Fruit fly (Drosophila melanogaster) whole organism, adult: ENCODE results near the gene CG13252.
A peak's percentile ranks its signal among the peaks of the same experiment; 100 is the strongest.

Experiments used
- CG11617 ChIP-seq: fragments of 200-800 bp; sonication (Bioruptor generic); optimal IDR thresholded peaks from 2 replicates; lab custom pipeline; 2017; ENCODE audit warnings: mild to moderate bottlenecking, missing biosample characterization, missing genetic modification reagents, missing genetic modification characterization
- CG12768 ChIP-seq: fragments of 200-800 bp; sonication (Bioruptor generic); optimal IDR thresholded peaks from 2 replicates; lab custom pipeline; 2017; ENCODE audit warnings: missing biosample characterization, missing genetic modification characterization, mild to moderate bottlenecking, moderate library complexity, missing genetic modification reagents
- CG14711 ChIP-seq: fragments of 200-800 bp; sonication (Bioruptor generic); optimal IDR thresholded peaks from 2 replicates; lab custom pipeline; 2018; ENCODE audit warnings: missing biosample characterization, mild to moderate bottlenecking, missing genetic modification characterization, moderate library complexity
- CG1620 ChIP-seq: fragments of 200-800 bp; sonication (Bioruptor generic); optimal IDR thresholded peaks from 2 replicates; lab custom pipeline; 2016; ENCODE audit warnings: missing biosample characterization, missing genetic modification characterization
- CG33017 ChIP-seq: fragments of 200-800 bp; sonication (Bioruptor generic); optimal IDR thresholded peaks from 2 replicates; lab custom pipeline; 2018; ENCODE audit warnings: missing biosample characterization, mild to moderate bottlenecking, missing genetic modification characterization, moderate library complexity
- CG5204 ChIP-seq: fragments of 200-800 bp; sonication (Bioruptor generic); optimal IDR thresholded peaks from 2 replicates; lab custom pipeline; 2016; ENCODE audit warnings: missing biosample characterization, missing genetic modification characterization
- CG7045 ChIP-seq: fragments of 200-800 bp; sonication (Bioruptor generic); optimal IDR thresholded peaks from 2 replicates; lab custom pipeline; 2017; ENCODE audit warnings: missing biosample characterization, mild to moderate bottlenecking, missing genetic modification characterization
- CG7101 ChIP-seq: fragments of 200-800 bp; sonication (Bioruptor generic); optimal IDR thresholded peaks from 2 replicates; lab custom pipeline; 2018; ENCODE audit warnings: missing biosample characterization, mild to moderate bottlenecking, missing genetic modification characterization, moderate library complexity
- Clk ChIP-seq: fragments of 200-800 bp; sonication (Bioruptor generic); optimal IDR thresholded peaks from 2 replicates; lab custom pipeline; 2017; ENCODE audit warnings: missing biosample characterization, missing genetic modification characterization
- Crg-1 ChIP-seq: fragments of 200-800 bp; sonication (Bioruptor generic); optimal IDR thresholded peaks from 2 replicates; lab custom pipeline; 2016; ENCODE audit warnings: missing biosample characterization, missing genetic modification characterization
- Hr96 ChIP-seq: fragments of 200-800 bp; sonication (Bioruptor generic); optimal IDR thresholded peaks from 2 replicates; lab custom pipeline; 2016; ENCODE audit warnings: missing biosample characterization, missing genetic modification characterization
- Mnt ChIP-seq: fragments of 200-800 bp; sonication (Bioruptor generic); optimal IDR thresholded peaks from 2 replicates; lab custom pipeline; 2016; ENCODE audit warnings: missing biosample characterization, mild to moderate bottlenecking, missing genetic modification characterization
- bab1 ChIP-seq: fragments of 200-800 bp; sonication (Bioruptor generic); optimal IDR thresholded peaks from 3 replicates; lab custom pipeline; 2019; ENCODE audit warnings: missing biosample characterization, mild to moderate bottlenecking, missing genetic modification characterization, moderate library complexity
- cic ChIP-seq: fragments of 200-800 bp; sonication (Bioruptor generic); optimal IDR thresholded peaks from 2 replicates; lab custom pipeline; 2017; ENCODE audit warnings: missing biosample characterization, mild to moderate bottlenecking, missing genetic modification characterization, moderate library complexity
- cnc ChIP-seq, 2 experiments: fragments of >200 bp; optimal IDR thresholded peaks; 2 replicates each; lab custom pipeline; 2017
- kay ChIP-seq: fragments of 200-800 bp; sonication (Bioruptor generic); peaks from one replicate; lab custom pipeline; 2016; ENCODE audit warnings: missing biosample characterization, missing genetic modification characterization, borderline replicate concordance
- ovo ChIP-seq: fragments of 200-800 bp; sonication (Bioruptor generic); optimal IDR thresholded peaks from 2 replicates; lab custom pipeline; 2016; ENCODE audit warnings: missing biosample characterization, missing genetic modification characterization
- pad ChIP-seq: fragments of 200-800 bp; sonication (Bioruptor generic); optimal IDR thresholded peaks from 3 replicates; lab custom pipeline; 2017; ENCODE audit warnings: missing biosample characterization, missing genetic modification characterization, mild to moderate bottlenecking, moderate library complexity, missing genetic modification reagents
- tj ChIP-seq: fragments of 200-800 bp; sonication (Bioruptor generic); optimal IDR thresholded peaks from 3 replicates; lab custom pipeline; 2017; ENCODE audit warnings: missing biosample characterization, mild to moderate bottlenecking, missing genetic modification characterization, moderate library complexity
- toe ChIP-seq: fragments of 200-800 bp; sonication (Bioruptor generic); optimal IDR thresholded peaks from 2 replicates; lab custom pipeline; 2016; ENCODE audit warnings: missing biosample characterization, missing genetic modification characterization

CG13252 gene

dm6 chr3L:20747299-20747925 is 17.0 kb downstream of the CG13252 start:
- TF ChIP-seq Crg-1 (no peak), CG1620 (no peak), CG11617 (GFP tag; lab: Kevin White, UChicago) (no peak), CG12768 (GFP tag; lab: Kevin White, UChicago) (no peak), CG5204 (no peak), Mnt (GFP tag; lab: Kevin White, UChicago) (no peak)

- peak; percentile 91 for TF ChIP-seq tj (GFP tag; lab: Kevin White, UChicago)
- no peak for TF ChIP-seq toe (GFP tag; lab: Kevin White, UChicago)
Observed at dm6 chr3L:20748577-20748976, 18.2 kb downstream of the CG13252 start.

- TF ChIP-seq toe (GFP tag; lab: Kevin White, UChicago) (no peak), pad (GFP tag; lab: Kevin White, UChicago) (no peak), tj (GFP tag; lab: Kevin White, UChicago) (no peak), cnc (optimal IDR thresholded peaks at IDR 0.05; lab: Kevin White, UChicago) (no peak), Crg-1 (no peak), CG5204 (no peak), ovo (no peak), Clk (GFP tag; lab: Kevin White, UChicago) (no peak), CG1620 (no peak), CG14711 (tag; lab: Kevin White, UChicago) (no peak), cic (no peak), bab1 (no peak), Mnt (GFP tag; lab: Kevin White, UChicago) (no peak), kay (GFP tag; lab: Kevin White, UChicago) (no peak), CG11617 (GFP tag; lab: Kevin White, UChicago) (no peak)
Observed at dm6 chr3L:20750391-20750790, 20.0 kb downstream of the CG13252 start.

dm6 chr3L:20752964-20753363 is 22.6 kb downstream of the CG13252 start:
- TF ChIP-seq pad (GFP tag; lab: Kevin White, UChicago) (no peak), CG14711 (tag; lab: Kevin White, UChicago) (no peak), bab1 (no peak), CG11617 (GFP tag; lab: Kevin White, UChicago) (no peak), tj (GFP tag; lab: Kevin White, UChicago) (no peak), CG12768 (GFP tag; lab: Kevin White, UChicago) (no peak), ovo (no peak), Mnt (GFP tag; lab: Kevin White, UChicago) (no peak), cnc (optimal IDR thresholded peaks at IDR 0.05; lab: Kevin White, UChicago) (no peak), CG7101 (tag; lab: Kevin White, UChicago) (no peak), CG7045 (GFP tag; lab: Kevin White, UChicago) (no peak), Clk (GFP tag; lab: Kevin White, UChicago) (no peak), kay (GFP tag; lab: Kevin White, UChicago) (no peak), Crg-1 (no peak), Hr96 (no peak), toe (GFP tag; lab: Kevin White, UChicago) (no peak), CG1620 (no peak), CG5204 (no peak), CG33017 (tag; lab: Kevin White, UChicago) (no peak)

dm6 chr3L:20755585-20755984 is 25.2 kb downstream of the CG13252 start, which contains the start of gene CG33912:
Gene CG33912 (minus strand): TSS chr3L:20755685.
- TF ChIP-seq CG1620: no peak
- TF ChIP-seq CG7101 (tag; lab: Kevin White, UChicago): no peak
- no peak for TF ChIP-seq CG33017 (tag; lab: Kevin White, UChicago)
- no peak for TF ChIP-seq CG12768 (GFP tag; lab: Kevin White, UChicago)
- no peak for TF ChIP-seq Crg-1
- TF ChIP-seq CG7045 (GFP tag; lab: Kevin White, UChicago): no peak
- TF ChIP-seq ovo: no peak
- no peak for TF ChIP-seq bab1
- no peak for TF ChIP-seq cnc (optimal IDR thresholded peaks at IDR 0.05; lab: Kevin White, UChicago)
- TF ChIP-seq toe (GFP tag; lab: Kevin White, UChicago): no peak
- TF ChIP-seq kay (GFP tag; lab: Kevin White, UChicago): no peak
- TF ChIP-seq Clk (GFP tag; lab: Kevin White, UChicago): no peak
- TF ChIP-seq tj (GFP tag; lab: Kevin White, UChicago): no peak
- TF ChIP-seq pad (GFP tag; lab: Kevin White, UChicago): no peak
- TF ChIP-seq Hr96: no peak
- no peak for TF ChIP-seq CG5204
- no peak for TF ChIP-seq CG11617 (GFP tag; lab: Kevin White, UChicago)

dm6 chr3L:20758583-20758982 is 28.2 kb downstream of the CG13252 start, which contains the start of gene CG43251:
Gene CG43251 (plus strand): TSS chr3L:20758883.
- TF ChIP-seq cnc (optimal IDR thresholded peaks at IDR 0.05; lab: Kevin White, UChicago): no peak

dm6 chr3L:20761482-20761881 is 31.1 kb downstream of the CG13252 start:
- TF ChIP-seq CG11617 (GFP tag; lab: Kevin White, UChicago): no peak
- no peak for TF ChIP-seq CG5204
- no peak for TF ChIP-seq CG1620
- TF ChIP-seq CG33017 (tag; lab: Kevin White, UChicago): no peak
- no peak for TF ChIP-seq cnc (optimal IDR thresholded peaks at IDR 0.05; lab: Kevin White, UChicago)
- peak; percentile 78 for TF ChIP-seq tj (GFP tag; lab: Kevin White, UChicago)
